Worm (Caenorhabditis elegans): ENCODE results near the gene acs-2.

- no peak for TF ChIP-seq lsy-2 (tag; optimal IDR thresholded peaks at IDR 0.05)
- TF ChIP-seq mep-1 (tag; optimal IDR thresholded peaks at IDR 0.05), result no peak
- no peak for TF ChIP-seq aly-2 (tag; optimal IDR thresholded peaks at IDR 0.05)
- TF ChIP-seq tra-1 (GFP tag; IDR thresholded peaks at IDR 0.05), result no peak
- TF ChIP-seq nhr-25 (tag; optimal IDR thresholded peaks at IDR 0.05; ENCODE audit: borderline replicate concordance, insufficient read depth), result no peak
- TF ChIP-seq skn-1 (tag; optimal IDR thresholded peaks at IDR 0.05), result no peak
- no peak for TF ChIP-seq ztf-11 (tag; optimal IDR thresholded peaks at IDR 0.05)
Observed at ce11 chrV:15563477-15563876, 3.7 kb upstream of the acs-2 start.

Data from whole organism, L4 larva.